Worm (Caenorhabditis elegans): Measurements from ENCODE around the gene npl-4.2.

DNA sequence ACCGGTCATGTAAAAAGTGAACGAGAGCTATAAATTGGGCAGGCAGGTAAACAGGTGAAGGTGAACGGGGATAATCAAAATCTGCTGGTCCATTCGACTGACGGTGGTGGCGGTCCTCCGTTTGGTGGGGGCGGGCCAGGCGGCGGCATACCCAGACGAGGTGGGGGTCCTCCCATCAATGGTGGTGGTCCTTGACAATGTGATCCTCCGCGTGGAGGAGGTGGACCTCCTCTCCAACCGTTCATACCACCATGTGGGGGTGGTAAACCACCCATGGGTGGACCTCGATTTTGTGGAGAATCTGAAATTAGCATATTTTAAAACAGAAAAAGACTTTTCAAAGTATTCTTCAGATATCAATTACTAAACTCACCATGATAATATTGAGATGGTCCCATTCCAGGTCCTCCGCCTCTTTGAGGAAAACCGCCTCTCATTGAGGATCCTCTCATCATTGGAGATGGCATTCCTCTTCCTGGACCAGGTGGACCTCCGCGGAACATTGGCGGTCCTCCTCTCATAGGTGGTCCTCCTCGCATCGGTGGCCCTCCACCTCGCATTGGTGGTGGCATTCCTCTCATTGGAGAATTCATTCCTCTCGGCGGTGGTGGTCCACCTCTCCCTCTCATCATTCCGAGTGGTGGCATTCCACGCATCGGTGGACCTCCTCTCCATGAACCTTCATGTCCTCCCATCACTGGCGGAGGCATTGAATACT is 17.8 kb downstream of the npl-4.2 start:
- TF ChIP-seq B0310.2 (tag; optimal IDR thresholded peaks at IDR 0.05): no peak
- no peak for TF ChIP-seq aly-1 (tag; optimal IDR thresholded peaks at IDR 0.05)
- TF ChIP-seq ama-1 (optimal IDR thresholded peaks at IDR 0.05): no peak
- no peak for TF ChIP-seq F13C5.2 (tag; optimal IDR thresholded peaks at IDR 0.05)
- TF ChIP-seq scrt-1 (GFP tag; IDR thresholded peaks at IDR 0.05): no peak
- TF ChIP-seq pes-1 (GFP tag; IDR thresholded peaks at IDR 0.05): no peak
- no peak for TF ChIP-seq ceh-13 (GFP tag; optimal IDR thresholded peaks at IDR 0.05)
- no peak for TF ChIP-seq ets-7 (tag; optimal IDR thresholded peaks at IDR 0.05)
- TF ChIP-seq hmbx-1 (tag; optimal IDR thresholded peaks at IDR 0.05): no peak

Measured in whole organism, early embryonic.